Worm (Caenorhabditis elegans): ENCODE results near the gene scl-1.

scl-1 gene

DNA sequence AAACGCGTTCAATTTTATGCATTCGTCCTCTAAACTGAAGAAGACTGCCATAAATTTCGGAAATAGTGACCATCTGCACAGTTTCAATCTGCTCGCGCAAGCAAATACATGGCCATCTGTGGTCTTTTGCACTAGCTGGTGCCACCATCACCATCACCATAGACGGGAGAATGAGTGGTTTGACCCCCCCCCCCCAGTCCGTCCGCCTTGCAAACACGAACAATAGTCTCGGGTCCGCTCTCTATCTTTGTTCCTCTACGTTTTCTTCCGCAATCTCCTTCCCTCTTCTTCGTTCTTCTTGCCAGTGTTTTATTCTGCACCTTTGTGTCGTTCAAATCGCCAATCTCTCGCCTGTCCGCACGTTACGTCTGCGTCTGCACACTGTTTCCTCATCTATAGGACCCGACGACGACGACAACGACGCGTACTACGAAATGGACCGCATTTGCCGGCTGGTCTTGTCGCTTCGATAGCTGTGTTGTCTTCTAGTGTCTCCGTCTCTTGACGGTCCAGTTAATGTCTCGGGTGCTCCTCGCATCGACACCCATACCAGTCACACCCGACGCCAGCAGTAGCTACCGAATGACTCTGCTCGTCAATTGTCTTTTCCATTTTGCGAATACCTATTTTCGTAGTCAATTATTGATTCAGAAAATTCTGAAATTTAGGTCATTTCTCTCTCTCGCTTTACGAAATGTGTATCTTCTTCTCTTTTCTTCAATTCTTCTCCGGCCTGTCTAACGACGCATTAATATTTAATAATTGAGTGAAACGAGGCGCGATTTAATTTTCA, 26.3 kb upstream of the scl-1 start (continued):
- no peak for TF ChIP-seq snpc-4 (tag; optimal IDR thresholded peaks at IDR 0.05)
- TF ChIP-seq elt-3 (tag; optimal IDR thresholded peaks at IDR 0.05) = peak in 1 of 3 experiments; percentile 51
- TF ChIP-seq fkh-2 (tag; optimal IDR thresholded peaks at IDR 0.05) = no peak
- no peak for TF ChIP-seq egl-27 (tag; optimal IDR thresholded peaks at IDR 0.05)
- TF ChIP-seq nhr-77 (tag; optimal IDR thresholded peaks at IDR 0.05) = no peak
- no peak for TF ChIP-seq nhr-12 (tag; optimal IDR thresholded peaks at IDR 0.05)
- TF ChIP-seq sea-2 (GFP tag; optimal IDR thresholded peaks at IDR 0.05) = no peak
- no peak for TF ChIP-seq ceh-28 (tag; optimal IDR thresholded peaks at IDR 0.05)

ce11 chrIV:13030467-13031299, 25.4 kb upstream of the scl-1 start:
- TF ChIP-seq nfya-1 (tag; optimal IDR thresholded peaks at IDR 0.05; ENCODE audit: insufficient read depth) = peak; percentile 18
- TF ChIP-seq nhr-25 (tag; optimal IDR thresholded peaks at IDR 0.05) = peak; percentile 54
- no peak for TF ChIP-seq nhr-77 (tag; optimal IDR thresholded peaks at IDR 0.05)
- TF ChIP-seq pha-4 (tag; optimal IDR thresholded peaks at IDR 0.05) = peak; percentile 15
- no peak for TF ChIP-seq fkh-10 (GFP tag; optimal IDR thresholded peaks at IDR 0.05)
- no peak for TF ChIP-seq ceh-16 (tag; optimal IDR thresholded peaks at IDR 0.05)
- no peak for TF ChIP-seq lsy-12 (tag; optimal IDR thresholded peaks at IDR 0.05)

- peak; percentile 59 for TF ChIP-seq elt-2 (tag; optimal IDR thresholded peaks at IDR 0.05)
- no peak for TF ChIP-seq lin-15B (tag; optimal IDR thresholded peaks at IDR 0.05)
- no peak for TF ChIP-seq egl-5 (tag; optimal IDR thresholded peaks at IDR 0.05)
- TF ChIP-seq nhr-12 (tag; optimal IDR thresholded peaks at IDR 0.05) = no peak
- no peak for TF ChIP-seq fkh-2 (tag; optimal IDR thresholded peaks at IDR 0.05)
- TF ChIP-seq nhr-11 (tag; optimal IDR thresholded peaks at IDR 0.05) = no peak
- TF ChIP-seq R02D3.7 (tag; optimal IDR thresholded peaks at IDR 0.05) = no peak
- TF ChIP-seq nfya-1 (tag; optimal IDR thresholded peaks at IDR 0.05; ENCODE audit: insufficient read depth) = no peak
- no peak for TF ChIP-seq mdl-1 (tag; optimal IDR thresholded peaks at IDR 0.05)
- no peak for TF ChIP-seq daf-12 (tag; optimal IDR thresholded peaks at IDR 0.05)
- TF ChIP-seq ceh-16 (tag; optimal IDR thresholded peaks at IDR 0.05) = no peak
- TF ChIP-seq egl-27 (tag; optimal IDR thresholded peaks at IDR 0.05) = no peak
- TF ChIP-seq nhr-23 (tag; optimal IDR thresholded peaks at IDR 0.05) = no peak
- TF ChIP-seq pha-4 (tag; optimal IDR thresholded peaks at IDR 0.05) = peak; percentile 64
- TF ChIP-seq nhr-25 (tag; optimal IDR thresholded peaks at IDR 0.05) = no peak
- no peak for TF ChIP-seq tbx-2 (tag; optimal IDR thresholded peaks at IDR 0.05)
- no peak for TF ChIP-seq skn-1 (tag; optimal IDR thresholded peaks at IDR 0.05)
- TF ChIP-seq ama-1 (optimal IDR thresholded peaks at IDR 0.05) = no peak
- no peak for TF ChIP-seq elt-1 (tag; optimal IDR thresholded peaks at IDR 0.05)
- no peak for TF ChIP-seq nhr-43 (tag; optimal IDR thresholded peaks at IDR 0.05; ENCODE audit: poor library complexity, severe bottlenecking)
- no peak for TF ChIP-seq hmg-11 (tag; optimal IDR thresholded peaks at IDR 0.05)
- TF ChIP-seq pqm-1 (tag; optimal IDR thresholded peaks at IDR 0.05) = peak; percentile 43
- no peak for TF ChIP-seq unc-39 (tag; optimal IDR thresholded peaks at IDR 0.05)
These were observed 24.0 kb upstream of the scl-1 start for ce11 chrIV:13032153-13032552.

DNA sequence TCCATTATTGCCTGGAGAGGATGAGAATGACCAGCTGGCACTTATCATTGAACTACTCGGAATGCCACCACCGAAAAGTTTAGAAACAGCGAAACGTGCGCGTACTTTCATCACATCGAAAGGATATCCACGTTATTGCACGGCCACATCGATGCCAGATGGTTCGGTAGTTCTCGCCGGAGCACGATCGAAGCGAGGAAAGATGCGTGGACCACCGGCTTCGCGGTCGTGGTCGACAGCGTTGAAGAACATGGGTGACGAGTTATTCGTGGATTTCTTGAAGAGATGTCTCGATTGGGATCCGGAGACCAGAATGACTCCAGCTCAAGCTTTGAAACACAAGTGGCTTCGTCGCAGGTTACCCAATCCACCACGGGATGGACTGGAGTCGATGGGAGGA, 22.6 kb upstream of the scl-1 start:
- TF ChIP-seq nfya-1 (tag; optimal IDR thresholded peaks at IDR 0.05; ENCODE audit: insufficient read depth) (no peak), nhr-23 (tag; optimal IDR thresholded peaks at IDR 0.05) (no peak)

DNA sequence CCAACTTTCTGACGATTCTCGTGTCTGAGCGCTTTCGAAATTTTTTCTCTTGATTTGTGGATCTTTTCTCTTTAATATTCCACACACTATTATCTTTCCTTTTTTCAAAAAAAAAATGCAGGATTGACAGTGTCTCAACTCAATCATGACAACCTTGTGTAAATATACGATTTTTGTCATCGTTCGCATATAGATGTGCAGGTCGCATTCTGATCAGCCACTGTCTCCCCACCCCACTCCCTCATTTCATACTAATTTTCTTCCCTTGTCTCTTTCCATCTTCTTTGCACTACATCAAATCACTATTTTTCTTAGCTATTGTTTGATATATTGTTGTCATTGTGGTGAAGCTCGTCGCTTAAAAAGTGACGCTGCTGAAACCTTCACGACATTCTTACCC, 20.8 kb upstream of the scl-1 start:
- TF ChIP-seq nhr-28 (tag; optimal IDR thresholded peaks at IDR 0.05) (no peak), ama-1 (optimal IDR thresholded peaks at IDR 0.05) (peak; percentile 25)

Measured in whole organism, L3 larva.